Fruit fly (Drosophila melanogaster) whole organism, larva: ENCODE data around the gene CG12035.

ENCODE experiments used
- noc ChIP-seq: fragments of 200-800 bp; sonication (Bioruptor generic); optimal IDR thresholded peaks from 3 replicates; lab custom pipeline; 2019; ENCODE audit warnings: missing biosample characterization, mild to moderate bottlenecking, missing genetic modification characterization, moderate library complexity

Gene CG12035

DNA sequence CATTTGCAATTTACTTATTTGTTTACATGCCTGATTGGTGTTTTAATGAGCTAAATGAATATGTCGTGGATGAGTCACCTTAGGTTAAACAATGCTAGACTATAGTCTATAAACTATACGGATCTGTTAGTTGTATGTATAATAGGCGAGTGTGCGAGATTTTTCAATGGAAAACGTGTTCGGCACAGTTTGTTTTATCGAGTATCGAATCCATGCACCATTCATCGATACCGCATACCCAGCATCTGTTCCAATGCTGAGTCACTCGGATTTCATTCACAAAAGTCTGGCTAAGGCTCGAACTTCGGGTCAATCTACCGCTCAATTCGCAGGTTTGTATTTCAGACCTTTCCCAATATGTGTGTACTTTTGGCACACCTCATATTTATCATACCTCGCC lies 3.2 kb downstream of the CG12035 start:
- TF ChIP-seq noc (tag; lab: Kevin White, UChicago) = no peak

DNA sequence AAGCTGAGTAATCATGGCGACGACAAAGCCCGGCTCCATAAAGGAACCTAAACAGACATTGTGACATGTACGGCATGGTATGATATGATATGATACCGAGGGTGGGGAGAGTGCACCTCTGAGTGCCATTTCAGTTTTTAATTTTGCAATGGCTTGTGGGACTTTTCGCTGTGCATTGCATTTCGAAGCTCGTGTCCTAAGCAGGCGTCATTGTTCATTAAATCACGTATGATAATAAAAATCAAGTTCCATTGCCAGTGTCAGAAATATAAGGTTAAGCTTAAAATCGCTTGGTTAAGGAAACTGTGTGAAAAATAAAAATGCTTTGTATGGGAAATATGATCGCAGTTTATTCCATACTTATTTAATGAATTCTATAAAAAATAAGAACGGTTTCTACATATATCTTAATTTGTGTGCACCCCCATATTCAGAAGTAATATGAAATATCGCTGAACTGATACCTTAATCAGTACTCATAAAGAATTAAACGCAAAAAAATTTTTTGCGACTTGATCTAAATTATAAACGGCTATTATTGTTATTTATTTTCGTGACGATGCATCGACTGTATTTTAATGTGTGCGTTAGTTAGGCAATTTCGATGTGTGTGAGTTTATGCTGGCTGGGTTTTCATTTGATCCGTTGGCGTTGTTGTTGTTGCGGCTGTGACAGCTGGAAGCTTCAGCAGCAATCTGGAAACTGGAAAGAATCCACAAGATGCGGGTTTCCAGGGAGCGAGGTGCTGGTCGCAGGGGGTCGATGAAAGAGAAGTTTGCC lies 5.4 kb downstream of the CG12035 start:
- TF ChIP-seq noc (tag; lab: Kevin White, UChicago) = no peak

DNA sequence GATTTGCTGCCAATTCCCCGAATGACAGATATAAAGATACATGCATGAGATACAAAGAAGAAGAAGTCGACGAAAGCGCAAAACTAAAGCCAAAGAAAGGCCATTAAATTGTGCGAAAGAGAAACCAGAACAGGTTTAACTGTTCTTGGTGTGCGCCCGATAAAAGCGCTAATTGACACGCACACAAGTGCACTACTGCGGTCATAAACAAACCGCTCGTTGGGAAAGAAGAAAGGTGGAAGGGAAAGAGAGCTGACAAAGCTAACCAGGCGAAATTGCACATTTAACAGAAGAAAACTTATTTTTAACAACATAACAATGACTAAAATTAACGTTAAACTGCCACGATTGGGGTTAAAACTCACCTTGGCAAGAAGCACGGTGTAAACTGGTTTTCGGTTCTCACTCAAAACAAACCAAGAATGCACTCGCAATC lies 6.0 kb downstream of the CG12035 start:
- TF ChIP-seq noc (tag; lab: Kevin White, UChicago) = no peak

DNA sequence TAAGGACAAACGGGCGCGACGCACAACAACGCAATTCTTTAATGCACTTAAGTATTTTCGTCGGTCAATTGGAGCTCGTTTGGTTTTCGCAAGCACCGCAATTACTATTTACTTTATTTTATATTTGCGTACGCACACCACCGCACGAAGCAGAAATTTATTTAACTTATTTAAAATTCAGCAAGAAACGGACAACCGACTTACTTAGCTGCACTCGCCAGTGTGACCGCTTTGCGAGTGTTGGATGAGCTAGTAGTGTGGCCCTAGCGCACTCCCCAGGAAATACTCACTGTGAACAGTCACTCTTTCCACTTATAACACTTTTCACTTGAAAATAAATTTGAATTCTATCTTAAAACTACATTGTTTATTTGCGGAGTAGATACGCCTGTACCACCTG lies 6.7 kb downstream of the CG12035 start, which contains the start of gene drpr:
TSS of gene drpr (minus strand) at position 235 of the 400 bp plus-strand sequence.
- TF ChIP-seq noc (tag; lab: Kevin White, UChicago) = peak; percentile 5

DNA sequence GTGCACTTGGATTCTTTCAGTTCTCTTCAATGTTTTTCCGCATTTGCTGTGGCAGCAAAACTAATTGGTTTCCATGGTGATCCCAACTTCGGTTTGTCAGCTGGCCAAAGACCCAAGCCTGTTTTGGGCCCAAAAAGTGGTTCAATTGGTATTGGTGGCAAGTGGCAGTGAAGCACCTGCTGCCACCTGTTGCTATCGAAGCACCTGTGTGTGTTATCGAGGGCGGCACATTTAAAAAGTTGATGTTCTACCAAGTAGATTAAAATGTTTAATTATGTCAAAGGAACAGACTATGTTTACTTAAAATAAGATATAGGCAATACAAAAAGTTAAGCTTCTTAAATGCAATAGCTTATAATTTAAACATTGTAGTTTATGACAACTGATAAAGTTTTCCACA lies 11.4 kb downstream of the CG12035 start, which contains the start of gene Oseg4:
TSS of gene Oseg4 (minus strand) at position 165 of the 400 bp plus-strand sequence.
- no peak for TF ChIP-seq noc (tag; lab: Kevin White, UChicago)

DNA sequence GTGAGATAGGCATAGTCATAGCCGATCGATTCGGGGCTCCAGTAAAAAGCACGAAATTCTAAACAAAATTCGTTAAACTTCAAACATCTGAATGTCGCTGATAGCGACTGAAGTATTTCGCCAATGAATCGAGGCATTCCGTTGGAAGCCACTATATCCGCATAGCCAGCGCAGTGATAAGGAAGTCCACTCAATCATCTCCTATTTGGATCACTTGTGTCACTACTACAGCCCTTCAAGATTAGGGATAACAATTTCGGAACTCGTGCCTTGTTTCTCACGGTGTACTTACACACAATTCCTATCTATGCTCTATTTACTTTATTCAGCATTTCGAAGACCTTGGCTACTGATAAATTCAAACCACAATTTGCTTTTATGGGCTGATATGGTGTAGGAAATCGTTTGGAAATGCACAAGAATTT lies 13.7 kb downstream of the CG12035 start, which contains the start of gene PIG-Wb:
TSS of gene PIG-Wb (minus strand) at position 209 of the 425 bp plus-strand sequence.
- TF ChIP-seq noc (tag; lab: Kevin White, UChicago) = peak; percentile 50

DNA sequence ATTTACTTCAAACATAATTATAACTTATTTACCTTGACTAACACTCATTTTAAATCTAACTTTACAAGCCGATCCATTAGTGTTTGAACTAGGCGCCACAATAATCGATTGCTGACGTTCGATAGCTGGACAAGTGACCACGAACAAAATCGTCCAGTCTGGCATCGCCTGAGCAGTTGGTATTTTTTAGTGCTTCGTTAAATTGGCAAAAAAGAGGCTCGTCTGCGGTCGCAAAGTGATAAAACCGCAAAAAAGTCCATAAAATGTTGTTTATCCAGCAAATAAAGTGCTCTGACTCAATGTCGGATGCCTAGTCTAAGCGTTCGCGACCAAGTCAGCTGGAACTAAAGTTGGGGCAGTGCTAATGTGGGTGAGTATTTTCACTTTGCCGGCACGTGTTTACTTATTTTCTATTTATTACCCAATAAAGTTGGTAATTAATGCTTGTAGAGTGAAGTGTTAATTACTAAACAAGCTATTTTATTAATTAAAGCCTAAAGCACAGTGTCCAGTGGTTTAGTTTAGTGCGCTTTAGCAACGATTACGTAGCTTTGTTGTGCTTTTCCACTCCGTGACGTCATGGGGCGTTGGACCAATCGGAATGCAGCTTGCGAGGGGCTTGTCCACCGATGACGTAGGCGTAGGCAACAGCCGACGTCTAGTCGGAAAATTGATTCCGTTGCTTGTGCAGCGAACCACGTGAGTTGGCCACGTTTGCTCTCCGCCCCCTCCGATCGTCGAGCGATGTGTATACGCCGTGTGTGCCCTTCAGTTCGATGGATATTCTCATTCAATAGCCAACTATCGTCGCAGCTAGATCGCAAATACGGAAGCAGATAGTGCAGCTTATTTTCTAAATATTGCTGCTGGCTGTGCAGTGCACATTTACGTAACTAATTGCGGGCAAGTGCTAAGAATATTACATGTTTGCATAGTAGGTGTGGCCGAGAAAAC lies 14.5 kb downstream of the CG12035 start, which contains the start of gene Gk2:
TSS of gene Gk2 (plus strand) at position 33 of the 954 bp plus-strand sequence.
- no peak for TF ChIP-seq noc (tag; lab: Kevin White, UChicago)

DNA sequence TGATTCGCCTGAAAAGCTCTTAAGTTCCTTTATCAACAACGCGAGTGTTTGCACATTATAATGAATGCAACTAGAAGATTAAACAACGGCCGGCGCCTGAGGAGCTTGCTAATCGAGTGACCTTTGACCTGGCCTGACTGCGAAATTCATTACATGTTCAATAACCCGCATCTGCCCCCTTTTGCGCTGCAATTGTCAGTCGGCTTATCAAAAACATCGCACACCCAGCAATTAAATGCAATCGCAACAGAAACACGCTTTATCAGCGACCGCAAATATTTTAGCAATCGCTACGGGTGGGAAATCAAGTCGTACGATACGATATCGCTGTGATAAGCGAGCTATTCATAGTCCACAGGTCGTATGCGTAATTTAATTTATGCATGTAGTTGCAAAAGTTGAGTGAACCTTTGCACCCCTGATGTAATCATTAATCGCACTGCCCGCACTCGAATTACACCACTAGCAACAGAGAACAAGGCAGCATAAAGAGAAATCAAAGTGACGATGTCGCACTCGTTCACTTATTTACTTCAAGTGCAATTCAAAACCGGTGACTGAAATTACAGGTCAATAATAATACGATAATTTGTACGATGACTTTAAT lies 15.4 kb downstream of the CG12035 start:
- TF ChIP-seq noc (tag; lab: Kevin White, UChicago) = no peak

DNA sequence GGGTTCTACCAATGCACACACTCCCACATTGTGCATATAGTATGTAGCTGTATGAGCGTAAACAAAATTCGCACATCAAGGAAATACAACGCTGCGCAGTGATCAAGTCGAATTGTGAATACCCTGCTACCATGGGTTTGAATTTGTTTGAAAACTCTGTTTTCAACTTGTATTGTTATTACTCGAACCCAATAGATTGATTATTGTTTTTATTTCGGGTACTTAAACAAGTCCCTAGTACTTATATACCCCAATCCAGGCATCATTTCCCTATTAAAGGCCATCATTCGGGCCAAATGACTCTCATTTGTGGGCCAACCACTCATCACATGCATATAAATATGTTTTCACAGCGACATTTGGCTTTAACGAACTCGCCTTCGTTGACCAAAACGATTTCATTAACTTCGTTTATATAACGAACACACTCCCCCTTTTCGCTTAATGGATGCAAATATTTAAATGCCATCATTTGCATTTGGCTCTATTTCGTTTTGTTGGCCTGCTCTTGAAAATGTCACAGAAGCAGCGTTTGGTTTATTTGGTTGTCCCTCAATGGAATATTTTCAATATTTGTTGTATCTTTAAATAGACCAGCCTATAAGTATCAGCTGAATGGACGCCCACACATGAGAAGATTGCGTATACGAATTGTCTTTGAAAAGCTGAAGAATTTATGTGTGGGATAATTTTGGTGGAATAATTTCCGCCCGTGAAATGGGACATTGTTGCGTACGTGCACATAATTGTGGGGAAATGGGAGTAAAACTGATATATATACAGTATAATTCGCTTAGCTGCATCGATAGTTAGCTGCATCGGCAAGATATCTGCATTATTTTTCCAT lies 16.2 kb downstream of the CG12035 start:
- TF ChIP-seq noc (tag; lab: Kevin White, UChicago) = no peak

DNA sequence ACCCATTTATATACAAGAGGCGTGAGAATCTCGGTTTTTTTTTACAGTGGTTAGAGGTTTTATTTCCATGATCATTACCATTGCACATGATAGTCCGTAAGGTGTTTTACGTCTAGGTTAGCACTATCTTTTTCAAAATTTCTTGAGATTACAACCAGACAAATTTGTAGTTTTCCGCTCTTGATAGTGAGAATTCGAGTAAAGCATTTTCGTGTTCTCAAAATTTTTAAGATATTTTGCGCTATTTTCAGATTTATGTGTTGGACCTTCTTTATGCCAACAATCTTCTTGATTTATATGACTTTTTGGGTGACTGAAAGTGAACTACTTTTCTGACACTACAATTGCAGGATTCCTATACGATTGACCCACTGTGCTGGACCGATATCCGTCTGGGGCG lies 16.9 kb downstream of the CG12035 start:
- no peak for TF ChIP-seq noc (tag; lab: Kevin White, UChicago)

DNA sequence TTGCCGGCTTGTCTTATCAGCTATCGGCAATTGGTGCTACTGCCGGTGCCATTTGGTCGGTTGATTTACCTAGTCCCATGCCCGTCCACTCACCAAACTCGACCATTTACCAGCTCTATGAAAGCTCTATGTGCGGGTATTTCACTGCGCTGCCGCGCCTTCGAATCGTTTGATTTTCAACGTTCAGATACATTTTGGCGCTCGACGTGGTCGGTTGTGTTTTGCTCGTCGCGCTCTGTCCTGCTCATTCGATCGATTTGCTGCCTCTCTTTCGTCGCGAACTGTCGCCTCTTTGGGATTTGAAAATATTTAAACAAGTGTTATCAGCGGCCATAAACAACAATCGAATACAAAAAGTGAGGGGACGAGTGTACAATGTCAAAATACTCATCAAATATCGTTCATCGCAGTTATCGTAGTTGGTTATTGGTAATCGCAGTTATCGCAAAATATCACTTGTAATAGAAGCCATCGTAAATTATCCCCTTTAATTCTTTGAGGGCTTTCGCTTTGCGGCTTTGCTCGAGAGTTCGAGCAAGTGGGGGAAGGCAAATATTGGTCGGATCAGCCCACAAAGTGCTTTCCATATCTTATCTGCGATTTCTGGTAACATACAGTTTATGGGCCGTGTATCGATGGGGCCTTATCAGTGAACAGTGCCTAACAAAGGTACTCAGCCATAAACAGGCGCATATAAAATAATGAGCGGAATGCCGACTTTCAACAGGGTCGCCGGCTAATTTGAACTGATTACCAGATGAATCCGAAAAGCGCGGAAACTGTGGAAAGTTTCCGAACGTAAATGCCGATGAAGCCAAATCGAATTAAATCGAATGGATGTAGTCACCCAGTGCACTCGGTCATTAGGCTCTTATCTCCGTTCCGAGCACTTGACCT lies 17.7 kb downstream of the CG12035 start:
- TF ChIP-seq noc (tag; lab: Kevin White, UChicago) = peak; percentile 73

DNA sequence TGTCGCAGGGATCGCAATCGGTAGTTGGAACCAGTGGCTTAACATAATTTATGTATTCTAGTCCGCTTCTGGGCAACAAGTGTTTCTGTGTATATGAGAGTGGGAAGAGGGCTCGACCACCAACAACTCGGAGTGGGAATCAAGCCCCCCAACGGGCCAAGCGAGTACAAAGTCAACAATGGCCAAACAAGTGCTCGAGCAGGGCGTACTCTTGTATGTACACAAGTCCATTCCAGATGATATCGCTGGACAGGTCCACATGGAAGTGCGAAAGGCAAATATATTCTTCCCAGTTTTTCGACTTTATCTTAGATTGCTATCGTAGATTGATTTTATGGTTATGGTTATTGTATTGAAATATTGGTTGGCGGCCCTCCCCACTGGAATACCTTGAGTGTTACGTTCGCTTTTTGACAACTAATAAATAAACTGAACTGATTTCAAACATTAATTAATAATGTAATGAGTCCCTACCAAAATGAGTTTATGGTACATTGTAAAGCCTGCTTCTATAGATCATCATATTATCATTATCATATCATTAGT lies 18.4 kb downstream of the CG12035 start:
- no peak for TF ChIP-seq noc (tag; lab: Kevin White, UChicago)

DNA sequence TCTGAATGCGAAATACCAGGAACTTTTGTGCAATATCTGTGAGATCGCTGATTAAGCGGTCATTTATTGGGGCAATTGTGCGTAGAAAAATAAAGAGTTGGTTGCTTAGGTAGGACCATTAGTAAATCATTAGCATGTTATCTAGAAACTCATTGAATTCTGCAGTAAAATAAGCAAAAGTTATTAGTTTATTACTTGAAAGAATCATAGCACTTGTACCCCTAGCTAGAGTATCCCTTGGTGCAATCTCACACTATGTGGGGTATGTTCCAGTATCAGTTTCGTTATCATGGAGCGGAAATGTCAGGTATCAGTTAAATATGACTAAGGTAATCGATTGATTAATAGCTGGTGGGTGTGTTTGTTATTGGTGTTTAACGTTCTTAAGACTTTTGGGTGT lies 21.2 kb downstream of the CG12035 start:
- peak; percentile 74 for TF ChIP-seq noc (tag; lab: Kevin White, UChicago)
